Worm (Caenorhabditis elegans) whole organism, L3 larva: ENCODE results near the gene T02G5.15.

Experiments used
- R02D3.7 ChIP-seq: fragments of 150-350 bp; optimal IDR thresholded peaks from 2 replicates; lab custom pipeline; 2014; ENCODE audit warnings: missing biosample characterization, missing genetic modification characterization
- ZK546.5 ChIP-seq: sonication (generic microtip); optimal IDR thresholded peaks from 2 replicates; lab custom pipeline; 2017; ENCODE audit warnings: missing biosample characterization, missing genetic modification characterization
- aly-2 ChIP-seq: fragments of 150-350 bp; optimal IDR thresholded peaks from 2 replicates; lab custom pipeline; 2014; ENCODE audit warnings: missing biosample characterization, missing genetic modification characterization
- ama-1 ChIP-seq: fragments of 150-350 bp; optimal IDR thresholded peaks from 2 replicates; lab custom pipeline; 2018
- ceh-28 ChIP-seq: fragments of 150-350 bp; optimal IDR thresholded peaks from 2 replicates; lab custom pipeline; 2014; ENCODE audit warnings: missing biosample characterization, missing genetic modification reagents, missing genetic modification characterization
- ceh-82 ChIP-seq: fragments of 150-350 bp; optimal IDR thresholded peaks from 2 replicates; lab custom pipeline; 2014; ENCODE audit warnings: missing biosample characterization, missing genetic modification characterization
- ceh-9 ChIP-seq: sonication (generic microtip); optimal IDR thresholded peaks from 2 replicates; lab custom pipeline; 2018; ENCODE audit warnings: missing biosample characterization, missing genetic modification characterization
- daf-12 ChIP-seq: fragments of 150-350 bp; optimal IDR thresholded peaks from 2 replicates; lab custom pipeline; 2014; ENCODE audit warnings: missing biosample characterization, missing genetic modification reagents, missing genetic modification characterization
- elt-1 ChIP-seq: fragments of 150-350 bp; optimal IDR thresholded peaks from 2 replicates; lab custom pipeline; 2014; ENCODE audit warnings: missing biosample characterization, missing genetic modification characterization
- elt-2 ChIP-seq: sonication (generic microtip); optimal IDR thresholded peaks from 2 replicates; lab custom pipeline; 2016; ENCODE audit warnings: missing genetic modification reagents, mild to moderate bottlenecking, missing genetic modification characterization, missing compliant biosample characterization
- elt-3 ChIP-seq, 3 experiments: fragments of 150-350 bp in 1 of 3; sonication (generic microtip) in 2 of 3; optimal IDR thresholded peaks; 2 replicates in 2 of 3; 4 replicates in 1 of 3; lab custom pipeline; 2014 to 2017; ENCODE audit warnings: missing biosample characterization in 3 of 3, missing genetic modification characterization in 3 of 3
- eor-1 ChIP-seq, 2 experiments: fragments of 150-350 bp; optimal IDR thresholded peaks; 2 replicates each; lab custom pipeline; 2014 to 2018; ENCODE audit warnings: missing biosample characterization in 2 of 2, missing genetic modification characterization in 2 of 2
- fkh-10 ChIP-seq: sonication (generic microtip); optimal IDR thresholded peaks from 2 replicates; lab custom pipeline; 2017; ENCODE audit warnings: missing biosample characterization, missing genetic modification reagents, missing genetic modification characterization
- fos-1 ChIP-seq: fragments of 150-350 bp; optimal IDR thresholded peaks from 2 replicates; lab custom pipeline; 2014; ENCODE audit warnings: missing biosample characterization, missing genetic modification characterization
- hmg-11 ChIP-seq: sonication (generic microtip); optimal IDR thresholded peaks from 2 replicates; lab custom pipeline; 2016; ENCODE audit warnings: missing genetic modification characterization, missing compliant biosample characterization
- jun-1 ChIP-seq: fragments of 150-350 bp; optimal IDR thresholded peaks from 2 replicates; lab custom pipeline; 2014; ENCODE audit warnings: missing biosample characterization, missing genetic modification reagents, missing genetic modification characterization
- lin-15B ChIP-seq: fragments of 150-350 bp; optimal IDR thresholded peaks from 2 replicates; lab custom pipeline; 2014; ENCODE audit warnings: missing biosample characterization, missing genetic modification characterization
- lin-39 ChIP-seq: fragments of 150-350 bp; optimal IDR thresholded peaks from 2 replicates; lab custom pipeline; 2018; ENCODE audit warnings: missing biosample characterization, missing genetic modification reagents, missing genetic modification characterization
- lsy-12 ChIP-seq: sonication (generic microtip); optimal IDR thresholded peaks from 2 replicates; lab custom pipeline; 2016; ENCODE audit warnings: mild to moderate bottlenecking, missing genetic modification characterization, missing compliant biosample characterization
- mdl-1 ChIP-seq: fragments of 150-350 bp; optimal IDR thresholded peaks from 2 replicates; lab custom pipeline; 2014; ENCODE audit warnings: missing biosample characterization, missing genetic modification characterization
- mml-1 ChIP-seq: fragments of 150-350 bp; sonication (generic microtip); optimal IDR thresholded peaks from 3 replicates; lab custom pipeline; 2014; ENCODE audit warnings: missing biosample characterization, missing genetic modification characterization
- nfya-1 ChIP-seq: sonication (generic microtip); optimal IDR thresholded peaks from 2 replicates; lab custom pipeline; 2017; ENCODE audit warnings: missing genetic modification characterization, mild to moderate bottlenecking, missing compliant biosample characterization, antibody characterized with exemption, moderate library complexity; ENCODE audit not compliant: insufficient read depth
- nhr-11 ChIP-seq: fragments of 150-350 bp; optimal IDR thresholded peaks from 2 replicates; lab custom pipeline; 2014; ENCODE audit warnings: missing biosample characterization, missing genetic modification characterization
- nhr-12 ChIP-seq: fragments of 150-350 bp; optimal IDR thresholded peaks from 2 replicates; lab custom pipeline; 2014; ENCODE audit warnings: missing biosample characterization, missing genetic modification characterization
- nhr-23 ChIP-seq: fragments of 150-350 bp; optimal IDR thresholded peaks from 2 replicates; lab custom pipeline; 2014; ENCODE audit warnings: missing biosample characterization, missing genetic modification reagents, missing genetic modification characterization
- nhr-43 ChIP-seq: sonication (generic microtip); optimal IDR thresholded peaks from 2 replicates; lab custom pipeline; 2016; ENCODE audit warnings: mild to moderate bottlenecking, missing genetic modification characterization, missing compliant biosample characterization; ENCODE audit not compliant: poor library complexity, severe bottlenecking
- nhr-76 ChIP-seq: fragments of 150-350 bp; sonication (generic microtip); optimal IDR thresholded peaks from 5 replicates; lab custom pipeline; 2014; ENCODE audit warnings: missing biosample characterization, missing genetic modification characterization
- nhr-77 ChIP-seq: fragments of 150-350 bp; optimal IDR thresholded peaks from 2 replicates; lab custom pipeline; 2014; ENCODE audit warnings: missing biosample characterization, missing genetic modification characterization
- pha-4 ChIP-seq: fragments of 150-350 bp; optimal IDR thresholded peaks from 2 replicates; lab custom pipeline; 2014; ENCODE audit warnings: missing biosample characterization, missing genetic modification reagents, missing genetic modification characterization
- pqm-1 ChIP-seq: fragments of 150-350 bp; optimal IDR thresholded peaks from 2 replicates; lab custom pipeline; 2017; ENCODE audit warnings: missing biosample characterization, missing genetic modification characterization, inconsistent platforms
- sea-2 ChIP-seq: fragments of 150-350 bp; sonication (generic microtip); optimal IDR thresholded peaks from 4 replicates; lab custom pipeline; 2014; ENCODE audit warnings: missing biosample characterization, missing genetic modification reagents, missing genetic modification characterization
- skn-1 ChIP-seq: fragments of 150-350 bp; optimal IDR thresholded peaks from 2 replicates; lab custom pipeline; 2014; ENCODE audit warnings: missing biosample characterization, missing genetic modification characterization
- snpc-4 ChIP-seq: fragments of 150-350 bp; optimal IDR thresholded peaks from 2 replicates; lab custom pipeline; 2014; ENCODE audit warnings: missing biosample characterization, missing genetic modification characterization
- tbx-2 ChIP-seq: sonication (generic microtip); optimal IDR thresholded peaks from 2 replicates; lab custom pipeline; 2016; ENCODE audit warnings: mild to moderate bottlenecking, missing genetic modification characterization, missing compliant biosample characterization
- zag-1 ChIP-seq: fragments of 150-350 bp; optimal IDR thresholded peaks from 2 replicates; lab custom pipeline; 2014; ENCODE audit warnings: missing biosample characterization, missing genetic modification characterization
- ztf-11 ChIP-seq: fragments of 150-350 bp; optimal IDR thresholded peaks from 2 replicates; lab custom pipeline; 2014; ENCODE audit warnings: missing biosample characterization, missing genetic modification characterization
- ztf-4 ChIP-seq: fragments of 150-350 bp; optimal IDR thresholded peaks from 2 replicates; lab custom pipeline; 2014; ENCODE audit warnings: missing biosample characterization, missing genetic modification characterization

The T02G5.15 gene

DNA sequence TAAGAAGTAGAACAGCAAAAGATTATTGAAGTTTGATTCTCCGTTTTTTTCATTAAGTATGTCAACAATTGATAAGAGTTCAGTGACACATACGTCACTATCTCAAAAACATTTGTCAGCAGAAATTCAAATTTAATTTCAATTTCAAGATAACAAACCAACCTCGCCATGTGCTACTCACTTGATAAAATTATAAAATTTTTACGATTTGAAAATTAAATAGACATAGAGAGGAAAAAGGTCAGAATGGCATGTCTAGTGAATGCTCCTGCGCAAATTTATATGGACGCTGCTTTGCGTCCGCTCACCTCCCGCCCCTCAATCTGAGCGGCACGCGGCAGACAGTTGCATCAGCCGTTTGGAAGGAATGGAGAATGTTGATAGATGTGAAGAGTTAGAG is 23.9 kb upstream of the T02G5.15 start:
- TF ChIP-seq pha-4 (tag; lab: Kevin White, UChicago), result peak; percentile 64
- TF ChIP-seq nhr-11 (tag; lab: Kevin White, UChicago), result peak; percentile 16
- TF ChIP-seq ceh-82 (tag; lab: Kevin White, UChicago), result no peak
- no peak for TF ChIP-seq nhr-77 (tag; lab: Kevin White, UChicago)
- TF ChIP-seq jun-1 (tag; lab: Kevin White, UChicago), result peak; percentile 23
- TF ChIP-seq mml-1 (tag; lab: Kevin White, UChicago), result no peak
- no peak for TF ChIP-seq ZK546.5 (tag; lab: Kevin White, UChicago)
- TF ChIP-seq tbx-2 (tag; lab: Kevin White, UChicago), result no peak
- peak; percentile 96 for TF ChIP-seq elt-2 (tag; lab: Kevin White, UChicago)
- TF ChIP-seq ama-1 (lab: Kevin White, UChicago), result no peak
- TF ChIP-seq skn-1 (tag; lab: Kevin White, UChicago), result peak; percentile 82
- no peak for TF ChIP-seq nhr-76
- TF ChIP-seq pqm-1, result peak; percentile 93
- peak; percentile 10 for TF ChIP-seq mdl-1 (tag; lab: Kevin White, UChicago)
- TF ChIP-seq nhr-43 (tag; lab: Kevin White, UChicago), result no peak
- no peak for TF ChIP-seq fos-1 (tag; lab: Kevin White, UChicago)
- TF ChIP-seq nfya-1 (tag; lab: Kevin White, UChicago), result peak; percentile 7
- TF ChIP-seq ceh-9 (tag; lab: Kevin White, UChicago), result no peak

DNA sequence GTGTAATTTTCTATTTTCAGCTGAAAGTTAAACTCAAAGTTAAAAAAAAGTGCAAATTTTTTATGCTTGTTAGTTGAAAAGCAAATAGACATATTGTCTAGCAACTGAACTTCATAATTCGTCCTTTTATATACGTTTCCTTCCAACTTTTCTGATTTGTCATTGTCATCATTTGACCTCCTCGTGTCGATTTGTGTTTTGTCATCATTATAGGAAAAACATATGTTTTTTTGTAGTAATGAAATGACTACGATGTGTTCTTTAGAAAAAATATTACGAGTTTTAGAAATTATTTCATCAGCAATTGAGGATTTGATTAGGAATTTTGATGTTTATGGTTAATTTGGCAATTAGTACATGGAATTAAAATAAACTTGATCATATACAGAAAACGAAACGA is 23.3 kb upstream of the T02G5.15 start:
- TF ChIP-seq ama-1 (lab: Kevin White, UChicago) (no peak), fos-1 (tag; lab: Kevin White, UChicago) (no peak), skn-1 (tag; lab: Kevin White, UChicago) (peak; percentile 88)
- TF ChIP-seq, all 47 proteins: peak for 1

DNA sequence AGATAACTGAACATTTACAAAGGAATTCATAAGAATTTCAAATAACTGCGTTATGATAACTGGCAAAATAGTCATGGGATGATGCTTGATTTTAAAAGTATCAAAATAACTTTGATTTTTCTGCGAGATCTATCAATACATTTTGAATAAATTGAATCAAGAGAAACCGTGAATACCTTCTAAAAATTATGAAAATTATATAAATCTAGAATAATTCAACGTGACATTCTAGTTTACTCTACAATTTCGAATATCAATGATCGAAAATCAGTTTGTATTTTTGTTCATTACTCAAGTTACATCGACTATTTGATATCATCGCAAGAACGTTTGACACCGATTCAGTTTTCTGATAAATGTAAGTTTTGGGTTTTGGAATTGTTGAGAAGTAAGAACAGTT is 22.4 kb upstream of the T02G5.15 start, which contains the start of gene acs-6:
Gene acs-6 (plus strand): TSS at position 301 of the 400 bp plus-strand sequence.
- TF ChIP-seq lin-39 (tag; lab: Kevin White, UChicago) (no peak), R02D3.7 (tag; lab: Kevin White, UChicago) (no peak), eor-1 (tag; optimal IDR thresholded peaks at IDR 0.05; lab: Kevin White, UChicago) (no peak), nhr-12 (tag; lab: Kevin White, UChicago) (no peak), nhr-11 (tag; lab: Kevin White, UChicago) (no peak), mml-1 (tag; lab: Kevin White, UChicago) (no peak), daf-12 (tag; lab: Kevin White, UChicago) (no peak), ztf-11 (tag; lab: Kevin White, UChicago) (no peak), skn-1 (tag; lab: Kevin White, UChicago) (no peak)

DNA sequence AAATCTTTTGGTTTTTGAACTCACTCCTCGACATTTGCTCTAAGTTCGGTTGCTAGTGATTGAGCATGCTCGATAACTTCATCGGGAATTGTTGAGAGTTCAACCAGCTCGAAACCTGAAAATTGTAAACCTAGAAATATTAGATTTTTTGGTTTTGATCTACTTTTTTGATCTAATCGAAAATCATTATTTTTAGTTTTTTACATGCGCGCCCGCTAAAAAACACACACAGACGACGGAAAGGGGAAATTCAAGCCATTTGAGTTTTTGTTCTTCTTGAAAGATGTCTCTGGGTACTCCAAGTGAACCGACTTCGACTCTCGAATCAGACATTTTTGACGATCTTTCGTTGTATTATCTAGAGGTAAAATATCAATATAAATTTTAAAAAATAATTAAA is 18.7 kb upstream of the T02G5.15 start, which contains the start of gene nos-2:
Gene nos-2 (plus strand): TSS at position 228 of the 400 bp plus-strand sequence.
- no peak for TF ChIP-seq ztf-11 (tag; lab: Kevin White, UChicago)
- no peak for TF ChIP-seq fos-1 (tag; lab: Kevin White, UChicago)
- no peak for TF ChIP-seq ceh-28 (tag; lab: Kevin White, UChicago)
- TF ChIP-seq pha-4 (tag; lab: Kevin White, UChicago), result no peak
- TF ChIP-seq hmg-11 (tag; lab: Kevin White, UChicago), result no peak
- no peak for TF ChIP-seq ceh-9 (tag; lab: Kevin White, UChicago)
- no peak for TF ChIP-seq ama-1 (lab: Kevin White, UChicago)
- no peak for TF ChIP-seq nhr-77 (tag; lab: Kevin White, UChicago)
- TF ChIP-seq lsy-12 (tag; lab: Kevin White, UChicago), result no peak
- no peak for TF ChIP-seq lin-15B (tag; lab: Kevin White, UChicago)
- TF ChIP-seq elt-2 (tag; lab: Kevin White, UChicago), result no peak
- TF ChIP-seq snpc-4 (tag; lab: Kevin White, UChicago), result no peak
- TF ChIP-seq zag-1 (tag; lab: Kevin White, UChicago), result no peak

DNA sequence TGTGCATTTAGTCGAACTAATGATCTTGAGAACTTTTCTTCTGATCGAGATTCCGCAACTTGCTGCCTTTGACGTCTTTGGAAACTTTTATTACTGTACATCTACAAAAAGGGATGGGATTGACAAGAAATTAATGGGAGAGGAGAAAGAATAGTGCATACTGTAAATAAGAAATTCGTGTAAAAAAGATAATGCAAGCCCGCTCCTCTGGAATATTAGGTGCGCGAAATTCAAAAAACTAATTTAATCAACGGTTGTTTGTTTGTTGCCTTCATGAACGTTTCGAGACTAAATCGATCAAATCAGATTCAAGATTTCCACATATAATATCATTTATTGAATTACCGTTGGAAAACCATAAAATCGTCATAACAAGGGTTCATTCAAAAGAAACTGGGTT is 14.3 kb upstream of the T02G5.15 start, which contains the start of gene him-14:
Gene him-14 (minus strand): TSS at position 101 of the 400 bp plus-strand sequence.
- TF ChIP-seq mml-1 (tag; lab: Kevin White, UChicago), result no peak
- TF ChIP-seq aly-2, result no peak

DNA sequence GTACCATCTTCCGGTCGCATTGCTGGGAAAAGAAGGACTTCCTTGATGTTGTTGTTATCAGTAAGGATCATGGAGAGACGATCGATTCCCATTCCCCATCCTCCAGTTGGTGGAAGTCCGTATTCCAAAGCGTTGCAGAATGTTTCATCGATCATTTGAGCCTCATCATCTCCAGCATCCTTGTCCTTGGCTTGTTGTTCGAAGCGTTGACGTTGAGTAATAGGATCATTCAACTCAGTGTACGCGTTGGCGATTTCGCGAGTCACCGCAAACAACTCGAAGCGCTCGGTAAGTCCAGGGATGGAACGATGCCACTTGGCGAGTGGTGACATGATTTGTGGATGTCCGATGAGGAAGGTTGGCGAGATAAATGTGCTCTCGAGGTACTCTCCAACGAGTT is 13.7 kb upstream of the T02G5.15 start:
- TF ChIP-seq elt-1 (tag; lab: Kevin White, UChicago), result no peak
- no peak for TF ChIP-seq aly-2
- no peak for TF ChIP-seq elt-3 (tag; optimal IDR thresholded peaks at IDR 0.05; lab: Kevin White, UChicago)
- no peak for TF ChIP-seq ztf-4 (tag; lab: Kevin White, UChicago)
- TF ChIP-seq pha-4 (tag; lab: Kevin White, UChicago), result no peak
- no peak for TF ChIP-seq fkh-10 (GFP tag; lab: Kevin White, UChicago)
- TF ChIP-seq nhr-23 (tag; lab: Kevin White, UChicago), result no peak
- TF ChIP-seq daf-12 (tag; lab: Kevin White, UChicago), result no peak
- TF ChIP-seq ceh-9 (tag; lab: Kevin White, UChicago), result no peak
- TF ChIP-seq nhr-11 (tag; lab: Kevin White, UChicago), result no peak
- no peak for TF ChIP-seq sea-2 (GFP tag; lab: Kevin White, UChicago)
